Worm (Caenorhabditis elegans) whole organism, L1 larva: ENCODE measurements around the gene K10H10.4.

Experiments
- aly-2 ChIP-seq: fragments of 150-350 bp; optimal IDR thresholded peaks from 2 replicates; lab custom pipeline; 2014; ENCODE audit warnings: missing biosample characterization, missing genetic modification characterization
- blmp-1 ChIP-seq: fragments of 150-350 bp; optimal IDR thresholded peaks from 2 replicates; lab custom pipeline; 2014; ENCODE audit warnings: missing biosample characterization, missing genetic modification characterization
- egl-27 ChIP-seq, 2 experiments: fragments of 150-350 bp in 1 of 2; sonication (generic microtip); optimal IDR thresholded peaks; 3 replicates each; lab custom pipeline; 2017 to 2018; ENCODE audit warnings: missing biosample characterization in 2 of 2, missing genetic modification characterization in 2 of 2, missing genetic modification reagents in 2 of 2
- elt-3 ChIP-seq, 6 experiments: fragments of 150-350 bp in 1 of 6; sonication (generic microtip); optimal IDR thresholded peaks; 2 replicates each; lab custom pipeline; 2017 to 2018; ENCODE audit warnings: missing biosample characterization in 6 of 6, missing genetic modification characterization in 6 of 6, inconsistent platforms in 1 of 6
- lsy-2 ChIP-seq, 2 experiments: fragments of 150-350 bp; optimal IDR thresholded peaks; 2 replicates each; lab custom pipeline; 2014; ENCODE audit warnings: missing biosample characterization in 2 of 2, missing genetic modification characterization in 2 of 2
- nhr-11 ChIP-seq: fragments of 150-350 bp; optimal IDR thresholded peaks from 2 replicates; lab custom pipeline; 2014; ENCODE audit warnings: missing biosample characterization, missing genetic modification characterization
- nhr-19 ChIP-seq: fragments of 200-800 bp; sonication (Bioruptor generic); conservative IDR thresholded peaks from 2 replicates; pipeline ENCODE4 v1.3.6; 2022; ENCODE audit warnings: missing genetic modification characterization, missing compliant biosample characterization
- unc-62 ChIP-seq: fragments of 150-350 bp; optimal IDR thresholded peaks from 2 replicates; lab custom pipeline; 2014; ENCODE audit warnings: missing biosample characterization, missing genetic modification reagents, missing genetic modification characterization

DNA sequence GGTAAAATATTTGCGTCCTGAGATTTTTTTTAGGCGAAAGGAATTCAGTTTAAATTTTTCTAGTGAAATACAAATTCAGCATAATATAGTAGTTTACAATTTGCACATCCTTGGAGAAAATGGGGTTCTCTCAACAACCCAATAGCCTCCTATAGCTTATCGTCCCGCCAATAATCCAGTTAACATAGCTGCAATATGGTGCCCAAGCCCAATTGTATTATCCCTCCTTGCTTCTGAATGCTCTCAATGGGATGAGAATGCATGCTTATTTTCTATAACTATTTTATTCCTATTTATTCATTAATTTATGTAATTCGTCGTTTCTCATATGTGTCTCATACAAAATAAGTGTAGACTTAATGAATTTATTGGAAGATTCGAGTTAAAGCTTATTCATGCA lies 30.2 kb upstream of the K10H10.4 start:
- TF ChIP-seq blmp-1 (tag; lab: Kevin White, UChicago): no peak
- no peak for TF ChIP-seq elt-3 (tag; optimal IDR thresholded peaks at IDR 0.05; lab: Kevin White, UChicago)
- TF ChIP-seq aly-2 (tag; lab: Kevin White, UChicago): no peak
- no peak for TF ChIP-seq egl-27 (tag; optimal IDR thresholded peaks at IDR 0.05; lab: Kevin White, UChicago)
- TF ChIP-seq lsy-2 (tag; optimal IDR thresholded peaks at IDR 0.05; lab: Kevin White, UChicago): no peak
- TF ChIP-seq nhr-19 (GFP tag; lab: Robert Waterston, UW): no peak
- TF ChIP-seq nhr-11: no peak
- no peak for TF ChIP-seq unc-62 (GFP tag; lab: Kevin White, UChicago)
